Fruit fly (Drosophila melanogaster): ENCODE results near the gene exd.

The exd gene

DNA sequence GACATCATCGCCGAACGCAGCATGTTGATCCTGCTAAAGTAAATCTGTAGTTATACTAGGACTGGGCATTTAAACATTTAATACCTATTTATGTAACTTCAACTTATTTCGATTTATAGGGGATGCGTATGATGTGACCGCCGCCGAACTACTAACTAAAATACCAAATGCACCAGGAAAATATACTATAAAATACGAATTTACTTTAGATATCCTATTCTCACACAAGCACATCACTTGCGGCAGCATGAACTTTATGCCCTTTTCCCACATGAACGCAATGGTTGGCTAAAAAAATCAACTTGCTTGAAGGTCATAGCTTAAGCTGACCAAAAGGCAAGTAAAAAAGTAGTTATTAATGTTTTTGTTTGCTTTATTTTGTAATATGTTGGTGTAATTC, 5.6 kb upstream of the exd start, which contains the start of gene ND-20 (continued):
- no peak for TF ChIP-seq CG2875 (GFP tag; optimal IDR thresholded peaks at IDR 0.05)
- no peak for TF ChIP-seq abd-A (tag; optimal IDR thresholded peaks at IDR 0.05)
- TF ChIP-seq dysf (GFP tag; IDR thresholded peaks at IDR 0.05): no peak
- no peak for TF ChIP-seq usp (GFP tag; optimal IDR thresholded peaks at IDR 0.05)
- TF ChIP-seq CG18619 (GFP tag; optimal IDR thresholded peaks at IDR 0.05): no peak
- TF ChIP-seq br (optimal IDR thresholded peaks at IDR 0.05): no peak
- peak; percentile 43 for TF ChIP-seq CG2712 (tag; optimal IDR thresholded peaks at IDR 0.05)
- no peak for TF ChIP-seq nerfin-1 (tag; optimal IDR thresholded peaks at IDR 0.05)
- TF ChIP-seq mam (GFP tag; optimal IDR thresholded peaks at IDR 0.05): peak; percentile 27
- no peak for TF ChIP-seq scrt (GFP tag; optimal IDR thresholded peaks at IDR 0.05)
- no peak for TF ChIP-seq ase (GFP tag; IDR thresholded peaks at IDR 0.05)
- no peak for TF ChIP-seq tup (GFP tag; optimal IDR thresholded peaks at IDR 0.05)
- TF ChIP-seq zfh1 (GFP tag; IDR thresholded peaks at IDR 0.05): 0 out of 3 replicates have a peak, but pooled peaks have one; percentile 8
- no peak for TF ChIP-seq MTF-1 (GFP tag; optimal IDR thresholded peaks at IDR 0.05; ENCODE audit: borderline replicate concordance)
- TF ChIP-seq insv (GFP tag; optimal IDR thresholded peaks at IDR 0.05): no peak
- TF ChIP-seq Doc2 (GFP tag; IDR thresholded peaks at IDR 0.05): no peak
- TF ChIP-seq CG12236 (GFP tag; optimal IDR thresholded peaks at IDR 0.05): no peak
- peak; percentile 68 for TF ChIP-seq Ets65A (GFP tag)
- no peak for TF ChIP-seq CG17568 (GFP tag; optimal IDR thresholded peaks at IDR 0.05)
- no peak for TF ChIP-seq hth (optimal IDR thresholded peaks at IDR 0.05)
- no peak for TF ChIP-seq CG11093 (GFP tag; IDR thresholded peaks at IDR 0.05)
- no peak for TF ChIP-seq CG4404 (GFP tag; IDR thresholded peaks at IDR 0.05)
- TF ChIP-seq CG6654 (GFP tag; optimal IDR thresholded peaks at IDR 0.05): no peak
- no peak for TF ChIP-seq CG7987 (GFP tag; optimal IDR thresholded peaks at IDR 0.05)
- no peak for TF ChIP-seq Spps (tag; optimal IDR thresholded peaks at IDR 0.05)
- peak; percentile 64 for TF ChIP-seq zen (tag; optimal IDR thresholded peaks at IDR 0.05)
- TF ChIP-seq slp2 (GFP tag; optimal IDR thresholded peaks at IDR 0.05): no peak
- TF ChIP-seq CG43689 (GFP tag; IDR thresholded peaks at IDR 0.05): no peak
- TF ChIP-seq chif (GFP tag; optimal IDR thresholded peaks at IDR 0.05): no peak
- no peak for TF ChIP-seq klu (GFP tag; IDR thresholded peaks at IDR 0.05)
- no peak for TF ChIP-seq CG1792 (GFP tag; optimal IDR thresholded peaks at IDR 0.05)
- no peak for TF ChIP-seq ap (GFP tag; IDR thresholded peaks at IDR 0.05)
- TF ChIP-seq CG1233 (GFP tag; optimal IDR thresholded peaks at IDR 0.05): no peak
- TF ChIP-seq bcd (GFP tag; optimal IDR thresholded peaks at IDR 0.05): no peak
- TF ChIP-seq CG34376 (GFP tag; optimal IDR thresholded peaks at IDR 0.05): no peak
- no peak for TF ChIP-seq CG31388 (GFP tag; optimal IDR thresholded peaks at IDR 0.05)
- no peak for TF ChIP-seq sqz (GFP tag; optimal IDR thresholded peaks at IDR 0.05)
- no peak for TF ChIP-seq tio (GFP tag; optimal IDR thresholded peaks at IDR 0.05)
- TF ChIP-seq CG10431 (GFP tag; optimal IDR thresholded peaks at IDR 0.05): no peak
- no peak for TF ChIP-seq CG5245 (GFP tag; optimal IDR thresholded peaks at IDR 0.05)
- no peak for TF ChIP-seq tin (GFP tag; optimal IDR thresholded peaks at IDR 0.05)
- TF ChIP-seq CG6254 (GFP tag; optimal IDR thresholded peaks at IDR 0.05): no peak
- no peak for TF ChIP-seq Sry-β (GFP tag; optimal IDR thresholded peaks at IDR 0.05)
- TF ChIP-seq CG3281 (GFP tag; optimal IDR thresholded peaks at IDR 0.05): no peak
- TF ChIP-seq CG34422 (GFP tag; IDR thresholded peaks at IDR 0.05): no peak
- no peak for TF ChIP-seq en (GFP tag; optimal IDR thresholded peaks at IDR 0.05)
- no peak for TF ChIP-seq crol (GFP tag; IDR thresholded peaks at IDR 0.05)
- peak; percentile 4 for TF ChIP-seq NC2β (GFP tag; optimal IDR thresholded peaks at IDR 0.05)
- TF ChIP-seq CG7839 (tag; optimal IDR thresholded peaks at IDR 0.05): peak; percentile 22
- TF ChIP-seq CG32772 (GFP tag; IDR thresholded peaks at IDR 0.05): no peak
- no peak for TF ChIP-seq CG15269 (tag; optimal IDR thresholded peaks at IDR 0.05)
- TF ChIP-seq chinmo (GFP tag; IDR thresholded peaks at IDR 0.05; ENCODE audit: partially characterized antibody): no peak
- TF ChIP-seq CG17802 (tag; optimal IDR thresholded peaks at IDR 0.05): peak; percentile 94

All from whole organism, embryonic.